Worm (Caenorhabditis elegans) whole organism, L4/young adult: ENCODE measurements around the gene islo-1.

Source experiments
- W03F9.2 ChIP-seq: fragments of 150-350 bp; optimal IDR thresholded peaks from 2 replicates; lab custom pipeline; 2014; ENCODE audit warnings: missing biosample characterization, missing genetic modification characterization
- dao-5 ChIP-seq: sonication (generic microtip); optimal IDR thresholded peaks from 2 replicates; lab custom pipeline; 2016; ENCODE audit warnings: missing genotype, missing genetic modification characterization, moderate library complexity, missing compliant biosample characterization
- him-1 ChIP-seq: sonication (generic microtip); optimal IDR thresholded peaks from 2 replicates; lab custom pipeline; 2016; ENCODE audit warnings: missing genotype, missing genetic modification reagents, missing genetic modification characterization, missing compliant biosample characterization

Gene islo-1

ce11 chrIV:8174792-8175191 is 38.6 kb downstream of the islo-1 start:
- TF ChIP-seq him-1 (tag; lab: Kevin White, UChicago) (no peak), W03F9.2 (tag; lab: Kevin White, UChicago) (no peak), dao-5 (no peak)

DNA sequence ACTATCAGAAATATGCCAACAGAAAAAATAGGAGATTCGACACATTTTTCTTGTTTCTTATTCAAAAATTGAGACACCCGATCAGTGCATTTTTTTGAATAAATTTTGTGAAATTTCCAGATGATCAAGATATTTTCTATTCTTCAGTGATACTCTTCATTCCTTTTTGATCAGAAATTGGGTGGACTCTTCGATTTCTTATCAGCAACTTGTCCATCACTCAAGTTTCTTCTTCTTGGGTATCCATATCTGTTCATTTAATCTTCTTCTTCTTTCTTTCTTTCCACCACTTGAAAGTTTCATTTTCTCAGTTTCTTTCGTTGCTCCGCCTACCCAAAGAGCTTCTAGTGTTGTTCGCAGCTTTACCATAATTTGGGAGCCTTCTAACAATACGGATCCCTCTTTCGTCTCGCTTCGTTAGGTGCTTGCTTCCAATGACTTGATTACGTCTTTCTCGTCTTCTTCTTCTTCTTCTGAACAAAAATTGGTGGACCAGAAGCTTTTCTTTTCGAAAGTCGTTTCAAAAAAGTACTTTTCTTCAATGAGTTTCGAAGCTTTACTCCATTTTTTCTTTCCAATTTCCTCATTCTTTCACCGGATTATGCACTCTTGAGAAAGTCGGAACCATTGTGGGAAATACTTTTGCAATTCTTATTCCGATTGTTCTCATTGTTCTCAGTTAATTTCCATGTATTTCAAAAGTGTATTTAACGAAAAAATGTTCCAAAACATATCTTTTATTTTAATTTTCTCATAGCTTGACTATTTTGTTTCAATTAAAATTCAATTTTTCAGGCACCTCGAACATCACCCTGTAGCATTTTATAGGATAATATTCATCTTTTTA is 39.7 kb downstream of the islo-1 start, which contains the start of gene pct-1:
Gene pct-1, plus strand, starts transcription at position 797 of the 847 bp plus-strand sequence.
- TF ChIP-seq dao-5 (no peak), W03F9.2 (tag; lab: Kevin White, UChicago) (no peak), him-1 (tag; lab: Kevin White, UChicago) (no peak)

DNA sequence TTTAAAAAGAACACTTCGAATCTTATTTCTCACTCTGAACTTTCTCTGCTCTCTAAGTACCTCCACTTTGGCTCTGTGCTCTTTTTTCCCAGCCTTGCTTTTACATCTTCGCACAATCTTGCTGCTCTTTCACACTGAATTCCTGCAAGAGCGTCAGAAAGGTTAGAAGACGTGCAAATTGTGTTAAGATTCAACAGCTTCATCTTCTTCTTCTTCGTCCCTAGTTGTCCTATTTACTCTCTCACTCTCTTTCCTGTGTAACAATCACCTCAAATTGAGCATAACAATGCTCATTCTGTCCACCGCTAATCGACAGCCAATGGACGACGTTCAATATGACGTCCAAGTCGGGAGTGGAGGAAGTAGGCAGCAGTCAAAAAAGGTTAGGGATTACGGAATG is 45.2 kb downstream of the islo-1 start:
- TF ChIP-seq W03F9.2 (tag; lab: Kevin White, UChicago) (no peak), dao-5 (no peak), him-1 (tag; lab: Kevin White, UChicago) (no peak)

- TF ChIP-seq him-1 (tag; lab: Kevin White, UChicago) (no peak), W03F9.2 (tag; lab: Kevin White, UChicago) (no peak), dao-5 (no peak)
Observed at ce11 chrIV:8182566-8182965, 46.4 kb downstream of the islo-1 start.

ce11 chrIV:8183313-8183712 is 47.1 kb downstream of the islo-1 start:
- TF ChIP-seq him-1 (tag; lab: Kevin White, UChicago) (peak; percentile 50), W03F9.2 (tag; lab: Kevin White, UChicago) (no peak)
